Worm (Caenorhabditis elegans): Measurements from ENCODE around the gene M02B7.7.

DNA sequence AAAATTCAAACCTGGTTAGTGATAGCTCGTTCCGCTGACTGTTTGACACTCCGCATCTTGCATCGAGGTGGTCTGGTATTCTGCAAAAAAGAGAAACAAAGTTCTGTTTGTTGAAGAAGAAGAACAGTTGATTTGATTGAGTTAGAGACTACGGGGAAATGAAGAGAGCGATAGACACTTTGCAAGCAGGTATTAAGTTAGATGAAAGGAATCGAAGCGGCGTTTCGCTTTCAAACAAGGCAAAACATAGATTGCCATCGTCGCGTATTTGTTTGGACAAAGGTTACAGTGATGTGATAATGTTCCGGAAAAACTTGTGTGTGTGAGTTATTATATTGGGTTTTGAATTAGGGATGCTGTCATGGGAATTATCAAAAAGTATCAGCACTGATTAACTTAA lies 10.3 kb upstream of the M02B7.7 start:
- no peak for TF ChIP-seq nhr-67 (tag; optimal IDR thresholded peaks at IDR 0.05)
- no peak for TF ChIP-seq nfya-1 (tag; optimal IDR thresholded peaks at IDR 0.05; ENCODE audit: insufficient read depth)

Measured in whole organism, L3 larva.